Fruit fly (Drosophila melanogaster) whole organism, embryonic: ENCODE results near the gene CG46427.

Source experiments
- Adf1 ChIP-seq: fragments of 200-800 bp; sonication (Bioruptor generic); IDR thresholded peaks from 2 replicates; pipeline ENCODE4 v1.3.6; 2022; ENCODE audit warnings: missing biosample characterization, missing genetic modification characterization
- Bdp1 ChIP-seq: fragments of 200-800 bp; sonication (Bioruptor generic); optimal IDR thresholded peaks from 3 replicates; lab custom pipeline; 2016; ENCODE audit warnings: missing biosample characterization, missing genetic modification characterization
- Blimp-1 ChIP-seq: fragments of 200-800 bp; sonication (Bioruptor generic); optimal IDR thresholded peaks from 3 replicates; lab custom pipeline; 2018; ENCODE audit warnings: missing biosample characterization, missing genetic modification characterization, mild to moderate bottlenecking, moderate library complexity, missing genetic modification reagents
- C15 ChIP-seq: fragments of 200-800 bp; sonication (Bioruptor generic); IDR thresholded peaks from 3 replicates; pipeline ENCODE4 v1.3.6; 2022; ENCODE audit warnings: missing biosample characterization, missing genetic modification characterization
- CG10274 ChIP-seq: fragments of 200-800 bp; sonication (Bioruptor generic); optimal IDR thresholded peaks from 3 replicates; lab custom pipeline; 2017; ENCODE audit warnings: missing biosample characterization, mild to moderate bottlenecking, missing genetic modification characterization
- CG10431 ChIP-seq: fragments of 200-800 bp; sonication (Bioruptor generic); optimal IDR thresholded peaks from 3 replicates; lab custom pipeline; 2018; ENCODE audit warnings: missing biosample characterization, mild to moderate bottlenecking, missing genetic modification characterization
- CG11247 ChIP-seq: fragments of 200-800 bp; sonication (Bioruptor generic); IDR thresholded peaks from 2 replicates; pipeline ENCODE4 v1.3.6; 2022; ENCODE audit warnings: missing biosample characterization, missing genetic modification characterization
- CG11695 ChIP-seq: fragments of 200-800 bp; sonication (Bioruptor generic); IDR thresholded peaks from 3 replicates; pipeline ENCODE4 v1.3.6; 2022; ENCODE audit warnings: missing biosample characterization, missing genetic modification characterization
- CG12071 ChIP-seq: fragments of 200-800 bp; sonication (Bioruptor generic); optimal IDR thresholded peaks from 3 replicates; lab custom pipeline; 2018; ENCODE audit warnings: missing biosample characterization, mild to moderate bottlenecking, missing genetic modification characterization
- CG12155 ChIP-seq: fragments of 200-800 bp; sonication (Bioruptor generic); optimal IDR thresholded peaks from 3 replicates; lab custom pipeline; 2016; ENCODE audit warnings: missing biosample characterization, missing genetic modification characterization
- CG13296 ChIP-seq: fragments of 200-800 bp; sonication (Bioruptor generic); optimal IDR thresholded peaks from 3 replicates; lab custom pipeline; 2018; ENCODE audit warnings: missing biosample characterization, mild to moderate bottlenecking, missing genetic modification characterization
- CG1792 ChIP-seq: fragments of 200-800 bp; sonication (Bioruptor generic); optimal IDR thresholded peaks from 2 replicates; lab custom pipeline; 2016; ENCODE audit warnings: missing biosample characterization, missing genetic modification characterization
- CG18476 ChIP-seq: fragments of 200-800 bp; sonication (Bioruptor generic); optimal IDR thresholded peaks from 2 replicates; lab custom pipeline; 2016; ENCODE audit warnings: missing biosample characterization, mild to moderate bottlenecking, missing genetic modification characterization
- CG18599 ChIP-seq: fragments of 200-800 bp; sonication (Bioruptor generic); optimal IDR thresholded peaks from 3 replicates; lab custom pipeline; 2017; ENCODE audit warnings: missing biosample characterization, missing genetic modification characterization, mild to moderate bottlenecking, moderate library complexity, missing genetic modification reagents
- CG30403 ChIP-seq: fragments of 200-800 bp; sonication (Bioruptor generic); optimal IDR thresholded peaks from 3 replicates; lab custom pipeline; 2016; ENCODE audit warnings: missing biosample characterization, missing genetic modification characterization
- CG32532 ChIP-seq: fragments of 200-800 bp; sonication (Bioruptor generic); IDR thresholded peaks from 2 replicates; pipeline ENCODE4 v1.3.6; 2022; ENCODE audit warnings: missing biosample characterization, missing genetic modification characterization
- CG33213 ChIP-seq: fragments of 200-800 bp; sonication (Bioruptor generic); optimal IDR thresholded peaks from 3 replicates; lab custom pipeline; 2016; ENCODE audit warnings: missing biosample characterization, missing genetic modification characterization
- CG33557 ChIP-seq: fragments of 200-800 bp; sonication (Bioruptor generic); optimal IDR thresholded peaks from 2 replicates; lab custom pipeline; 2019; ENCODE audit warnings: missing biosample characterization, mild to moderate bottlenecking, missing genetic modification characterization, moderate library complexity
- CG34422 ChIP-seq: fragments of 200-800 bp; sonication (Bioruptor generic); IDR thresholded peaks from 3 replicates; pipeline ENCODE4 v1.3.6; 2022; ENCODE audit warnings: missing biosample characterization, missing genetic modification characterization
- CG4854 ChIP-seq: fragments of 200-800 bp; sonication (Bioruptor generic); optimal IDR thresholded peaks from 2 replicates; lab custom pipeline; 2016; ENCODE audit warnings: missing biosample characterization, missing genetic modification characterization, inconsistent platforms
- CG8765 ChIP-seq: fragments of 200-800 bp; sonication (Bioruptor generic); IDR thresholded peaks from 2 replicates; pipeline ENCODE4 v1.3.6; 2022; ENCODE audit warnings: missing biosample characterization, missing genetic modification characterization
- CG9437 ChIP-seq: fragments of 200-800 bp; sonication (Bioruptor generic); optimal IDR thresholded peaks from 2 replicates; lab custom pipeline; 2018; ENCODE audit warnings: missing biosample characterization, mild to moderate bottlenecking, missing genetic modification characterization
- CrebB ChIP-seq: fragments of 200-800 bp; sonication (Bioruptor generic); optimal IDR thresholded peaks from 3 replicates; lab custom pipeline; 2018; ENCODE audit warnings: missing biosample characterization, mild to moderate bottlenecking, missing genetic modification characterization
- D19B ChIP-seq: fragments of 200-800 bp; sonication (Bioruptor generic); optimal IDR thresholded peaks from 2 replicates; lab custom pipeline; 2017; ENCODE audit warnings: missing biosample characterization, mild to moderate bottlenecking, missing genetic modification characterization
- Doc3 ChIP-seq: fragments of 200-800 bp; sonication (Bioruptor generic); IDR thresholded peaks from 3 replicates; pipeline ENCODE4 v1.3.6; 2022; ENCODE audit warnings: missing biosample characterization, missing genetic modification characterization; ENCODE audit not compliant: partially characterized antibody
- E2f2 ChIP-seq: fragments of 200-800 bp; sonication (Bioruptor generic); IDR thresholded peaks from 2 replicates; pipeline ENCODE4 v1.3.6; 2022; ENCODE audit warnings: missing biosample characterization, missing genetic modification characterization
- HHEX ChIP-seq: fragments of 200-800 bp; sonication (Bioruptor generic); optimal IDR thresholded peaks from 3 replicates; lab custom pipeline; 2017; ENCODE audit warnings: missing biosample characterization, mild to moderate bottlenecking, missing genetic modification characterization, missing genetic modification reagents
- HLH54F ChIP-seq: fragments of 200-800 bp; sonication (Bioruptor generic); optimal IDR thresholded peaks from 3 replicates; lab custom pipeline; 2016; ENCODE audit warnings: missing biosample characterization, missing genetic modification characterization
- Hr39 ChIP-seq: fragments of >200 bp; optimal IDR thresholded peaks from 2 replicates; lab custom pipeline; 2017
- Hsf ChIP-seq: fragments of 200-800 bp; sonication (Bioruptor generic); optimal IDR thresholded peaks from 3 replicates; lab custom pipeline; 2016; ENCODE audit warnings: missing biosample characterization, missing genetic modification characterization
- MESR4 ChIP-seq: fragments of 200-800 bp; sonication (Bioruptor generic); optimal IDR thresholded peaks from 2 replicates; lab custom pipeline; 2018; ENCODE audit warnings: missing biosample characterization, mild to moderate bottlenecking, missing genetic modification characterization, moderate library complexity
- Meics ChIP-seq: fragments of 200-800 bp; sonication (Bioruptor generic); optimal IDR thresholded peaks from 2 replicates; lab custom pipeline; 2017; ENCODE audit warnings: missing biosample characterization, mild to moderate bottlenecking, missing genetic modification characterization
- NC2α ChIP-seq: fragments of 200-800 bp; sonication (Bioruptor generic); optimal IDR thresholded peaks from 2 replicates; lab custom pipeline; 2016; ENCODE audit warnings: missing biosample characterization, missing genetic modification characterization
- Ptx1 ChIP-seq: fragments of 200-800 bp; sonication (Bioruptor generic); IDR thresholded peaks from 2 replicates; pipeline ENCODE4 v1.3.6; 2022; ENCODE audit warnings: missing biosample characterization, missing genetic modification characterization
- Ravus ChIP-seq: fragments of 200-800 bp; sonication (Bioruptor generic); IDR thresholded peaks from 2 replicates; pipeline ENCODE4 v1.3.6; 2022; ENCODE audit warnings: missing biosample characterization, missing genetic modification characterization
- Rfx ChIP-seq: fragments of 200-800 bp; sonication (Bioruptor generic); IDR thresholded peaks from 2 replicates; pipeline ENCODE4 v1.3.6; 2022; ENCODE audit warnings: missing biosample characterization, missing genetic modification characterization
- abd-A ChIP-seq: fragments of 200-800 bp; sonication (Bioruptor generic); optimal IDR thresholded peaks from 3 replicates; lab custom pipeline; 2019; ENCODE audit warnings: missing biosample characterization, mild to moderate bottlenecking, missing genetic modification characterization, moderate library complexity
- bbx ChIP-seq: fragments of 200-800 bp; sonication (Bioruptor generic); IDR thresholded peaks from 2 replicates; pipeline ENCODE4 v1.3.6; 2022; ENCODE audit warnings: missing biosample characterization, missing genetic modification characterization; ENCODE audit not compliant: partially characterized antibody
- bowl ChIP-seq: fragments of 200-800 bp; sonication (Bioruptor generic); IDR thresholded peaks from 2 replicates; pipeline ENCODE4 v1.3.6; 2022; ENCODE audit warnings: missing biosample characterization, missing genetic modification characterization
- bsh ChIP-seq, 2 experiments: fragments of 200-800 bp; sonication (Bioruptor generic); optimal IDR thresholded peaks; 2 replicates each; lab custom pipeline; 2017 to 2018; ENCODE audit warnings: mild to moderate bottlenecking in 2 of 2, missing biosample characterization in 2 of 2, missing genetic modification characterization in 2 of 2, moderate library complexity in 1 of 2
- cas ChIP-seq: fragments of 200-800 bp; sonication (Bioruptor generic); IDR thresholded peaks from 2 replicates; pipeline ENCODE4 v1.3.6; 2022; ENCODE audit warnings: missing biosample characterization, missing genetic modification characterization
- dpn ChIP-seq, 2 experiments: fragments of 200-800 bp; sonication (Bioruptor generic); optimal IDR thresholded peaks; 3 replicates each; lab custom pipeline; 2016; ENCODE audit warnings: missing biosample characterization in 2 of 2, missing genetic modification characterization in 2 of 2
- ems ChIP-seq: fragments of 200-800 bp; sonication (Bioruptor generic); optimal IDR thresholded peaks from 3 replicates; lab custom pipeline; 2016; ENCODE audit warnings: missing biosample characterization, missing genetic modification characterization
- exex ChIP-seq: fragments of 200-800 bp; sonication (Bioruptor generic); optimal IDR thresholded peaks from 4 replicates; lab custom pipeline; 2018; ENCODE audit warnings: missing biosample characterization, mild to moderate bottlenecking, missing genetic modification characterization, moderate library complexity
- inv ChIP-seq: fragments of 200-800 bp; sonication (Bioruptor generic); IDR thresholded peaks from 2 replicates; pipeline ENCODE4 v1.3.6; 2022; ENCODE audit warnings: missing biosample characterization, missing genetic modification characterization; ENCODE audit not compliant: partially characterized antibody
- lola ChIP-seq, 3 experiments: fragments of >200 bp in 2 of 3; fragments of 200-800 bp in 1 of 3; sonication (Bioruptor generic) in 1 of 3; optimal IDR thresholded peaks; 2 replicates each; lab custom pipeline; 2017 to 2019; ENCODE audit warnings: missing biosample characterization in 3 of 3, missing genetic modification characterization in 3 of 3, mild to moderate bottlenecking in 1 of 3, moderate library complexity in 1 of 3
- luna ChIP-seq: fragments of 200-800 bp; sonication (Bioruptor generic); optimal IDR thresholded peaks from 2 replicates; lab custom pipeline; 2016; ENCODE audit warnings: missing biosample characterization, missing genetic modification characterization
- sens-2 ChIP-seq: fragments of 200-800 bp; sonication (Bioruptor generic); IDR thresholded peaks from 2 replicates; pipeline ENCODE4 v1.3.6; 2022; ENCODE audit warnings: missing biosample characterization, missing genetic modification characterization
- tgo ChIP-seq: fragments of 200-800 bp; sonication (Bioruptor generic); IDR thresholded peaks from 3 replicates; pipeline ENCODE4 v1.3.6; 2022; ENCODE audit warnings: missing biosample characterization, missing genetic modification characterization
- vnd ChIP-seq: fragments of 200-800 bp; sonication (Bioruptor generic); IDR thresholded peaks from 3 replicates; pipeline ENCODE4 v1.3.6; 2022; ENCODE audit warnings: missing biosample characterization, missing genetic modification characterization; ENCODE audit not compliant: partially characterized antibody
- yki ChIP-seq: fragments of >200 bp; optimal IDR thresholded peaks from 3 replicates; lab custom pipeline; 2018

CG46427 gene

dm6 chr3R:12413274-12413958, 25.5 kb downstream of the CG46427 start, which contains the start of the genes Dip-C and pps (continued):
- TF ChIP-seq CG18599 (GFP tag; lab: Kevin White, UChicago) (no peak), dpn (GFP tag; optimal IDR thresholded peaks at IDR 0.05; lab: Kevin White, UChicago) (no peak), bbx (GFP tag; lab: Robert Waterston, UW) (peak; percentile 80), CG11695 (GFP tag; lab: Robert Waterston, UW) (no peak), CG1792 (GFP tag; lab: Kevin White, UChicago) (no peak), HHEX (GFP tag; lab: Kevin White, UChicago) (no peak), E2f2 (GFP tag; lab: Robert Waterston, UW) (peak; percentile 20; the same call in 1 of the 2 replicates), bsh (GFP tag; optimal IDR thresholded peaks at IDR 0.05; lab: Kevin White, UChicago) (no peak), CG33213 (GFP tag; lab: Kevin White, UChicago) (no peak), CG11247 (GFP tag; lab: Robert Waterston, UW) (no peak), Bdp1 (GFP tag; lab: Kevin White, UChicago) (no peak), CG34422 (GFP tag; lab: Robert Waterston, UW) (no peak), CG32532 (no peak), inv (GFP tag; lab: Robert Waterston, UW) (peak; percentile 65), Doc3 (GFP tag; lab: Robert Waterston, UW) (peak; percentile 65; the same call in 2 of the 3 replicates), Ravus (GFP tag; lab: Robert Waterston, UW) (no peak), CG33557 (GFP tag; lab: Kevin White, UChicago) (no peak), abd-A (tag; lab: Kevin White, UChicago) (no peak), Rfx (0 out of 2 replicates have a peak, but pooled peaks have one; percentile 12), ems (GFP tag; lab: Kevin White, UChicago) (no peak), CG9437 (no peak), lola (GFP tag; optimal IDR thresholded peaks at IDR 0.05; lab: Kevin White, UChicago) (no peak), Meics (GFP tag; lab: Kevin White, UChicago) (no peak), luna (GFP tag; lab: Kevin White, UChicago) (no peak), bowl (GFP tag; lab: Robert Waterston, UW) (no peak), CG12155 (GFP tag; lab: Kevin White, UChicago) (no peak), Blimp-1 (GFP tag; lab: Kevin White, UChicago) (no peak), Adf1 (GFP tag; lab: Robert Waterston, UW) (no peak), CG30403 (GFP tag; lab: Kevin White, UChicago) (no peak), cas (GFP tag; lab: Robert Waterston, UW) (no peak), Hsf (GFP tag; lab: Kevin White, UChicago) (no peak), CG4854 (GFP tag; lab: Kevin White, UChicago) (no peak), CG13296 (GFP tag; lab: Kevin White, UChicago) (no peak), yki (no peak), sens-2 (GFP tag; lab: Robert Waterston, UW) (no peak), CrebB (no peak), tgo (GFP tag; lab: Robert Waterston, UW) (no peak), CG10274 (no peak), C15 (GFP tag; lab: Robert Waterston, UW) (no peak), Hr39 (lab: Kevin White, UChicago) (no peak), Ptx1 (GFP tag; lab: Robert Waterston, UW) (no peak), CG10431 (GFP tag; lab: Kevin White, UChicago) (no peak), HLH54F (no peak), vnd (GFP tag; lab: Robert Waterston, UW) (peak; percentile 58; the same call in 2 of the 3 replicates), exex (tag; lab: Kevin White, UChicago) (peak; percentile 59), NC2α (GFP tag; lab: Kevin White, UChicago) (no peak), D19B (GFP tag; lab: Kevin White, UChicago) (no peak), CG18476 (GFP tag; lab: Kevin White, UChicago) (no peak), CG12071 (GFP tag; lab: Kevin White, UChicago) (no peak), CG8765 (GFP tag; lab: Robert Waterston, UW) (no peak), MESR4 (peak; percentile 49)
